Fruit fly (Drosophila melanogaster): ENCODE data around the gene CG12985.
A peak's percentile ranks its signal among the peaks of the same experiment; 100 is the strongest.

- TF ChIP-seq CG32121 (GFP tag; IDR thresholded peaks at IDR 0.05) (0 out of 2 replicates have a peak, but pooled peaks have one; percentile 30), fd96Ca (GFP tag; IDR thresholded peaks at IDR 0.05) (0 out of 3 replicates have a peak, but pooled peaks have one; percentile 24), CG13204 (GFP tag; optimal IDR thresholded peaks at IDR 0.05) (no peak), CG15710 (tag; optimal IDR thresholded peaks at IDR 0.05) (no peak), CG14655 (GFP tag; optimal IDR thresholded peaks at IDR 0.05) (no peak), CG12605 (GFP tag; IDR thresholded peaks at IDR 0.05) (0 out of 2 replicates have a peak, but pooled peaks have one; percentile 7), CG4496 (GFP tag; IDR thresholded peaks at IDR 0.05) (peak; percentile 49; the same call in 2 of the 3 replicates), CG10348 (GFP tag; IDR thresholded peaks at IDR 0.05) (no peak), CG17806 (tag; optimal IDR thresholded peaks at IDR 0.05) (no peak), CG8301 (tag; optimal IDR thresholded peaks at IDR 0.05) (no peak), Pif1A (GFP tag; optimal IDR thresholded peaks at IDR 0.05) (no peak), gl (tag; optimal IDR thresholded peaks at IDR 0.05) (no peak), Snoo (tag; optimal IDR thresholded peaks at IDR 0.05) (no peak), CG9948 (tag; optimal IDR thresholded peaks at IDR 0.05) (no peak)
Observed at dm6 chrX:17833986-17834385, 49.5 kb upstream of the CG12985 start.

Data from whole organism, pupa.